Worm (Caenorhabditis elegans) whole organism, mixed stage, embryonic: ENCODE measurements around the gene catp-8.

Experiments
- bed-3 ChIP-seq: fragments of 200-800 bp; sonication (Bioruptor generic); optimal IDR thresholded peaks from 3 replicates; lab custom pipeline; 2018; ENCODE audit warnings: mild to moderate bottlenecking, missing genetic modification characterization, moderate library complexity, missing compliant biosample characterization
- blmp-1 ChIP-seq: fragments of 150-350 bp; optimal IDR thresholded peaks from 2 replicates; lab custom pipeline; 2014; ENCODE audit warnings: missing biosample characterization, missing genetic modification characterization
- ceh-39 ChIP-seq: fragments of 150-350 bp; optimal IDR thresholded peaks from 2 replicates; lab custom pipeline; 2014; ENCODE audit warnings: missing biosample characterization, missing genetic modification characterization
- ceh-43 ChIP-seq: fragments of 200-800 bp; sonication (Bioruptor generic); optimal IDR thresholded peaks from 2 replicates; lab custom pipeline; 2018; ENCODE audit warnings: mild to moderate bottlenecking, missing genetic modification characterization, moderate library complexity, missing compliant biosample characterization
- ceh-83 ChIP-seq: fragments of 200-800 bp; sonication (Bioruptor generic); optimal IDR thresholded peaks from 2 replicates; lab custom pipeline; 2018; ENCODE audit warnings: mild to moderate bottlenecking, missing genetic modification characterization, missing compliant biosample characterization
- ces-1 ChIP-seq: fragments of 150-350 bp; optimal IDR thresholded peaks from 2 replicates; lab custom pipeline; 2014; ENCODE audit warnings: missing biosample characterization, missing genetic modification reagents, missing genetic modification characterization
- drap-1 ChIP-seq: fragments of 200-800 bp; sonication (Bioruptor generic); optimal IDR thresholded peaks from 3 replicates; lab custom pipeline; 2018; ENCODE audit warnings: mild to moderate bottlenecking, missing genetic modification characterization, missing compliant biosample characterization
- elt-1 ChIP-seq: sonication (generic microtip); optimal IDR thresholded peaks from 2 replicates; lab custom pipeline; 2017; ENCODE audit warnings: missing genetic modification characterization, mild to moderate bottlenecking, missing compliant biosample characterization, antibody characterized with exemption, moderate library complexity, borderline replicate concordance; ENCODE audit not compliant: insufficient read depth
- flh-1 ChIP-seq: fragments of 200-800 bp; sonication (Bioruptor generic); optimal IDR thresholded peaks from 2 replicates; lab custom pipeline; 2018; ENCODE audit warnings: mild to moderate bottlenecking, missing genetic modification characterization, moderate library complexity, missing compliant biosample characterization
- ham-2 ChIP-seq: fragments of 200-800 bp; sonication (Bioruptor generic); optimal IDR thresholded peaks from 2 replicates; lab custom pipeline; 2018; ENCODE audit warnings: mild to moderate bottlenecking, missing genetic modification characterization, missing compliant biosample characterization
- lin-13 ChIP-seq: fragments of 150-350 bp; optimal IDR thresholded peaks from 2 replicates; lab custom pipeline; 2014; ENCODE audit warnings: missing biosample characterization, missing genetic modification characterization
- lin-32 ChIP-seq: fragments of 200-800 bp; sonication (Bioruptor generic); optimal IDR thresholded peaks from 2 replicates; lab custom pipeline; 2018; ENCODE audit warnings: mild to moderate bottlenecking, missing genetic modification characterization, missing compliant biosample characterization
- lsy-2 ChIP-seq: fragments of 150-350 bp; optimal IDR thresholded peaks from 2 replicates; lab custom pipeline; 2014; ENCODE audit warnings: missing biosample characterization, missing genetic modification characterization
- mab-5 ChIP-seq: fragments of 150-350 bp; optimal IDR thresholded peaks from 2 replicates; lab custom pipeline; 2014; ENCODE audit warnings: missing biosample characterization, missing genetic modification characterization
- mep-1 ChIP-seq: fragments of 150-350 bp; optimal IDR thresholded peaks from 2 replicates; lab custom pipeline; 2017; ENCODE audit warnings: missing biosample characterization, missing genetic modification reagents, missing genetic modification characterization, inconsistent platforms
- mls-2 ChIP-seq: sonication (generic microtip); optimal IDR thresholded peaks from 2 replicates; lab custom pipeline; 2016; ENCODE audit warnings: mild to moderate bottlenecking, missing genetic modification characterization, moderate library complexity, missing compliant biosample characterization
- nhr-12 ChIP-seq: fragments of 150-350 bp; optimal IDR thresholded peaks from 2 replicates; lab custom pipeline; 2014; ENCODE audit warnings: missing biosample characterization, missing genetic modification characterization
- nhr-237 ChIP-seq: fragments of 150-350 bp; optimal IDR thresholded peaks from 2 replicates; lab custom pipeline; 2014; ENCODE audit warnings: missing biosample characterization, missing genetic modification characterization
- nhr-28 ChIP-seq: fragments of 150-350 bp; optimal IDR thresholded peaks from 2 replicates; lab custom pipeline; 2014; ENCODE audit warnings: missing biosample characterization, missing genetic modification characterization
- nhr-76 ChIP-seq: sonication (generic microtip); optimal IDR thresholded peaks from 2 replicates; lab custom pipeline; 2017; ENCODE audit warnings: missing biosample characterization, missing genetic modification characterization
- pha-4 ChIP-seq: fragments of 150-350 bp; optimal IDR thresholded peaks from 2 replicates; lab custom pipeline; 2018; ENCODE audit warnings: missing biosample characterization, missing genetic modification reagents, missing genetic modification characterization
- sem-2 ChIP-seq: fragments of 200-800 bp; sonication (Bioruptor generic); optimal IDR thresholded peaks from 2 replicates; lab custom pipeline; 2018; ENCODE audit warnings: mild to moderate bottlenecking, missing genetic modification characterization, missing compliant biosample characterization
- sptf-1 ChIP-seq: sonication (generic microtip); optimal IDR thresholded peaks from 2 replicates; lab custom pipeline; 2017; ENCODE audit warnings: mild to moderate bottlenecking, missing genetic modification characterization, moderate library complexity, missing compliant biosample characterization
- tbx-8 ChIP-seq: fragments of 200-800 bp; sonication (Bioruptor generic); optimal IDR thresholded peaks from 2 replicates; lab custom pipeline; 2018; ENCODE audit warnings: mild to moderate bottlenecking, missing genetic modification characterization, moderate library complexity, missing compliant biosample characterization
- unc-120 ChIP-seq: sonication (generic microtip); optimal IDR thresholded peaks from 2 replicates; lab custom pipeline; 2017; ENCODE audit warnings: missing genetic modification characterization, missing compliant biosample characterization; ENCODE audit not compliant: poor library complexity, severe bottlenecking
- unc-39 ChIP-seq: fragments of 150-350 bp; optimal IDR thresholded peaks from 2 replicates; lab custom pipeline; 2014; ENCODE audit warnings: missing biosample characterization, missing genetic modification characterization
- unc-62 ChIP-seq: fragments of 150-350 bp; optimal IDR thresholded peaks from 2 replicates; lab custom pipeline; 2014; ENCODE audit warnings: missing biosample characterization, missing genetic modification reagents, missing genetic modification characterization
- zip-8 ChIP-seq: fragments of 150-350 bp; optimal IDR thresholded peaks from 2 replicates; lab custom pipeline; 2014; ENCODE audit warnings: missing biosample characterization, missing genetic modification characterization

Gene catp-8

ce11 chrIV:11500421-11500820 is 21.4 kb upstream of the catp-8 start, which contains the start of gene H21P03.10:
TSS of gene H21P03.10 (plus strand) at chrIV:11500721.
- TF ChIP-seq tbx-8 (GFP tag; lab: Kevin White, UChicago), result no peak
- TF ChIP-seq sem-2, result no peak
- TF ChIP-seq mep-1, result no peak

ce11 chrIV:11498169-11498568 is 19.1 kb upstream of the catp-8 start, which contains the start of gene sms-1:
TSS of gene sms-1 (minus strand) at chrIV:11498174.
- TF ChIP-seq lin-32 (GFP tag; lab: Kevin White, UChicago), result no peak
- no peak for TF ChIP-seq lin-13 (tag; lab: Kevin White, UChicago)

ce11 chrIV:11494924-11495323 is 15.9 kb upstream of the catp-8 start:
- TF ChIP-seq nhr-76 (tag; lab: Kevin White, UChicago) (no peak), ces-1 (GFP tag; lab: Kevin White, UChicago) (peak; percentile 47), mls-2 (tag; lab: Kevin White, UChicago) (no peak), nhr-12 (tag; lab: Kevin White, UChicago) (no peak), unc-62 (GFP tag; lab: Kevin White, UChicago) (no peak), flh-1 (GFP tag; lab: Kevin White, UChicago) (no peak)

ce11 chrIV:11493899-11494298 is 14.8 kb upstream of the catp-8 start:
- no peak for TF ChIP-seq lin-32 (GFP tag; lab: Kevin White, UChicago)
- no peak for TF ChIP-seq bed-3 (GFP tag; lab: Kevin White, UChicago)
- no peak for TF ChIP-seq unc-62 (GFP tag; lab: Kevin White, UChicago)
- no peak for TF ChIP-seq pha-4 (tag; lab: Kevin White, UChicago)
- TF ChIP-seq nhr-76 (tag; lab: Kevin White, UChicago), result no peak
- no peak for TF ChIP-seq tbx-8 (GFP tag; lab: Kevin White, UChicago)
- no peak for TF ChIP-seq zip-8 (tag; lab: Kevin White, UChicago)
- TF ChIP-seq blmp-1 (tag; lab: Kevin White, UChicago), result no peak
- TF ChIP-seq nhr-12 (tag; lab: Kevin White, UChicago), result no peak
- TF ChIP-seq ham-2 (GFP tag; lab: Kevin White, UChicago), result no peak
- TF ChIP-seq ceh-83, result no peak
- TF ChIP-seq mep-1, result no peak
- TF ChIP-seq sptf-1 (tag; lab: Kevin White, UChicago), result no peak
- TF ChIP-seq ceh-39, result no peak
- no peak for TF ChIP-seq unc-120 (tag; lab: Kevin White, UChicago)
- TF ChIP-seq nhr-28, result no peak
- TF ChIP-seq unc-39, result no peak
- TF ChIP-seq flh-1 (GFP tag; lab: Kevin White, UChicago), result no peak
- no peak for TF ChIP-seq lin-13 (tag; lab: Kevin White, UChicago)

ce11 chrIV:11492345-11492744 is 13.3 kb upstream of the catp-8 start:
- no peak for TF ChIP-seq mab-5 (tag; lab: Kevin White, UChicago)
- no peak for TF ChIP-seq elt-1
- no peak for TF ChIP-seq lin-32 (GFP tag; lab: Kevin White, UChicago)
- TF ChIP-seq nhr-237 (tag; lab: Kevin White, UChicago), result no peak
- no peak for TF ChIP-seq ces-1 (GFP tag; lab: Kevin White, UChicago)
- TF ChIP-seq mls-2 (tag; lab: Kevin White, UChicago), result no peak
- no peak for TF ChIP-seq ceh-83
- TF ChIP-seq, all 35 proteins: peak for 0

ce11 chrIV:11491422-11491821 is 12.4 kb upstream of the catp-8 start:
- TF ChIP-seq ceh-43 (GFP tag; lab: Kevin White, UChicago) (no peak), ceh-39 (no peak), mep-1 (no peak), unc-120 (tag; lab: Kevin White, UChicago) (no peak), nhr-28 (no peak), drap-1 (GFP tag; lab: Kevin White, UChicago) (no peak), lsy-2 (no peak)
